Fruit fly (Drosophila melanogaster): ENCODE results near the gene fid.

The fid gene

DNA sequence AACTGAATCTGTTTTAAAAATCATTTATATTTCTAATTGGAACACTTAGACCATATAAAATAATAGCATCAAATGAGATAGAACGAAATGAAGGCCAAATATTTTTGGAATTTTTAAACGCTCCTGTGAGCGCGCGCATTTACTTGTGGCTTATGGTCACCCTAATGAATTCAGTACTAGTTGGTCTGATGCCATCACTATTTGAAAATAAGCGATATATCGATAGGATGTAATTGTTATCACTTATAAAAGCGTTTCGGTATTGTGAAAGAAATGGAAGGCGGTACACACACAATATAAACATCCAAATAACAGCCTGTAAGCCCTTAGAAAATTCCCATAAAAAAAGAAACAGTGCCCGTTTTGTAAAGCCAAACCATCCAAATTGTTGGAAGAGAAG, 12.9 kb downstream of the fid start, which contains the start of gene Nf1 (continued):
- TF ChIP-seq CG6854 (GFP tag; optimal IDR thresholded peaks at IDR 0.05) (no peak), CG11247 (GFP tag; IDR thresholded peaks at IDR 0.05) (no peak), Poxn (GFP tag; IDR thresholded peaks at IDR 0.05) (no peak), CG2889 (GFP tag; IDR thresholded peaks at IDR 0.05) (no peak), CG9876 (GFP tag; optimal IDR thresholded peaks at IDR 0.05) (no peak), fu2 (GFP tag; optimal IDR thresholded peaks at IDR 0.05) (no peak), Antp (GFP tag; optimal IDR thresholded peaks at IDR 0.05) (peak; percentile 7), bcd (GFP tag; optimal IDR thresholded peaks at IDR 0.05) (no peak), CG34422 (GFP tag; IDR thresholded peaks at IDR 0.05) (no peak), Sox102F (GFP tag; optimal IDR thresholded peaks at IDR 0.05) (no peak), CG1529 (GFP tag; optimal IDR thresholded peaks at IDR 0.05) (no peak), chif (GFP tag; optimal IDR thresholded peaks at IDR 0.05) (no peak), dm (GFP tag; optimal IDR thresholded peaks at IDR 0.05) (no peak), NC2α (GFP tag; optimal IDR thresholded peaks at IDR 0.05) (no peak), sens (GFP tag) (peak; percentile 38), CG14441 (GFP tag; IDR thresholded peaks at IDR 0.05) (no peak), nerfin-2 (GFP tag; IDR thresholded peaks at IDR 0.05; ENCODE audit: partially characterized antibody) (peak; percentile 61; the same call in 1 of the 2 replicates), H2.0 (GFP tag; IDR thresholded peaks at IDR 0.05) (no peak), CG8924 (tag; optimal IDR thresholded peaks at IDR 0.05) (peak; percentile 7), jing (GFP tag; optimal IDR thresholded peaks at IDR 0.05) (no peak), GATAe (GFP tag; conservative IDR thresholded peaks at IDR 0.05) (no peak), MBD-R2 (GFP tag; IDR thresholded peaks at IDR 0.05) (peak; percentile 34), CG17361 (GFP tag; IDR thresholded peaks at IDR 0.05) (no peak), CG7839 (tag; optimal IDR thresholded peaks at IDR 0.05) (no peak), zfh2 (GFP tag; optimal IDR thresholded peaks at IDR 0.05) (no peak), CG8089 (GFP tag; optimal IDR thresholded peaks at IDR 0.05) (no peak), knrl (GFP tag; IDR thresholded peaks at IDR 0.05; ENCODE audit: partially characterized antibody) (peak; percentile 85), chn (GFP tag; optimal IDR thresholded peaks at IDR 0.05) (no peak), CG17328 (GFP tag; IDR thresholded peaks at IDR 0.05) (no peak), croc (GFP tag; conservative IDR thresholded peaks at IDR 0.05) (no peak), CG1233 (GFP tag; optimal IDR thresholded peaks at IDR 0.05) (no peak), CG17829 (tag; optimal IDR thresholded peaks at IDR 0.05) (no peak), nau (GFP tag; optimal IDR thresholded peaks at IDR 0.05) (no peak), Deaf1 (tag; optimal IDR thresholded peaks at IDR 0.05) (no peak), dati (GFP tag; IDR thresholded peaks at IDR 0.05) (no peak), so (GFP tag; IDR thresholded peaks at IDR 0.05) (no peak), Sry-δ (GFP tag; optimal IDR thresholded peaks at IDR 0.05) (peak; percentile 97), CG4404 (GFP tag; IDR thresholded peaks at IDR 0.05) (no peak), hbn (GFP tag; IDR thresholded peaks at IDR 0.05; ENCODE audit: partially characterized antibody) (peak; percentile 81), CG17912 (GFP tag; optimal IDR thresholded peaks at IDR 0.05) (no peak), CG32772 (GFP tag; IDR thresholded peaks at IDR 0.05) (no peak), corto (GFP tag; optimal IDR thresholded peaks at IDR 0.05) (no peak), ftz-f1 (GFP tag; optimal IDR thresholded peaks at IDR 0.05) (no peak), pros (GFP tag; optimal IDR thresholded peaks at IDR 0.05) (no peak), CG10462 (GFP tag; optimal IDR thresholded peaks at IDR 0.05) (no peak), CrebB (tag; optimal IDR thresholded peaks at IDR 0.05) (no peak), CG33557 (GFP tag; optimal IDR thresholded peaks at IDR 0.05) (no peak), btn (GFP tag; optimal IDR thresholded peaks at IDR 0.05) (no peak), CG14965 (GFP tag; optimal IDR thresholded peaks at IDR 0.05; ENCODE audit: borderline replicate concordance) (no peak), dpn (GFP tag; optimal IDR thresholded peaks at IDR 0.05) (peak in 1 of 2 experiments; percentile 13), nerfin-1 (tag; optimal IDR thresholded peaks at IDR 0.05) (no peak), sob (GFP tag; IDR thresholded peaks at IDR 0.05) (no peak), CG13296 (GFP tag; optimal IDR thresholded peaks at IDR 0.05) (no peak)
